Fruit fly (Drosophila melanogaster): ENCODE data around the gene otu.

The otu gene

dm6 chrX:8493473-8493872 lies 4.1 kb upstream of the otu start (continued):
- TF ChIP-seq B-H1 (GFP tag; IDR thresholded peaks at IDR 0.05) (peak; percentile 46; the same call in 1 of the 3 replicates), D19B (GFP tag; optimal IDR thresholded peaks at IDR 0.05) (no peak), CTCF (GFP tag; optimal IDR thresholded peaks at IDR 0.05) (no peak), CG13296 (GFP tag; optimal IDR thresholded peaks at IDR 0.05) (no peak), CG4820 (GFP tag; optimal IDR thresholded peaks at IDR 0.05) (no peak), Optix (GFP tag; IDR thresholded peaks at IDR 0.05) (0 out of 3 replicates have a peak, but pooled peaks have one; percentile 27), schlank (tag; optimal IDR thresholded peaks at IDR 0.05) (peak; percentile 32), CG2120 (GFP tag; optimal IDR thresholded peaks at IDR 0.05) (peak; percentile 68), oc (tag; optimal IDR thresholded peaks at IDR 0.05) (peak; percentile 0), CG9876 (GFP tag; optimal IDR thresholded peaks at IDR 0.05) (no peak), CG30431 (GFP tag; optimal IDR thresholded peaks at IDR 0.05) (no peak), rib (GFP tag; IDR thresholded peaks at IDR 0.05) (no peak), CG34422 (GFP tag; IDR thresholded peaks at IDR 0.05) (peak; percentile 65; the same call in 1 of the 3 replicates), CG30020 (tag; optimal IDR thresholded peaks at IDR 0.05) (no peak), Six4 (GFP tag; optimal IDR thresholded peaks at IDR 0.05) (no peak), GATAe (GFP tag; conservative IDR thresholded peaks at IDR 0.05) (no peak), Lim3 (GFP tag; IDR thresholded peaks at IDR 0.05) (no peak), mam (GFP tag; optimal IDR thresholded peaks at IDR 0.05) (peak; percentile 39), gcm (GFP tag; optimal IDR thresholded peaks at IDR 0.05) (no peak), ftz-f1 (GFP tag; optimal IDR thresholded peaks at IDR 0.05) (no peak), HLH4C (GFP tag; IDR thresholded peaks at IDR 0.05; ENCODE audit: partially characterized antibody) (no peak), CG2678 (tag; optimal IDR thresholded peaks at IDR 0.05) (peak; percentile 57), ap (GFP tag; IDR thresholded peaks at IDR 0.05) (0 out of 2 replicates have a peak, but pooled peaks have one; percentile 18), CG14965 (GFP tag; optimal IDR thresholded peaks at IDR 0.05; ENCODE audit: borderline replicate concordance) (no peak), Max (GFP tag; optimal IDR thresholded peaks at IDR 0.05) (peak; percentile 2), CG17361 (GFP tag; IDR thresholded peaks at IDR 0.05) (no peak), Rfx (GFP tag; IDR thresholded peaks at IDR 0.05) (peak; percentile 78), CG11398 (GFP tag; optimal IDR thresholded peaks at IDR 0.05) (no peak), fu2 (GFP tag; optimal IDR thresholded peaks at IDR 0.05) (no peak), Ada2b (GFP tag; IDR thresholded peaks at IDR 0.05) (peak; percentile 63), crol (GFP tag; IDR thresholded peaks at IDR 0.05) (no peak), CG11696 (GFP tag; IDR thresholded peaks at IDR 0.05) (peak; percentile 75), chm (GFP tag; IDR thresholded peaks at IDR 0.05) (no peak; the same call in 1 of the 2 replicates), CG31365 (tag; optimal IDR thresholded peaks at IDR 0.05) (no peak), CG8089 (GFP tag; optimal IDR thresholded peaks at IDR 0.05) (no peak), CG7357 (GFP tag; IDR thresholded peaks at IDR 0.05) (0 out of 3 replicates have a peak, but pooled peaks have one; percentile 38), sisA (GFP tag; IDR thresholded peaks at IDR 0.05) (no peak), CG6683 (GFP tag; optimal IDR thresholded peaks at IDR 0.05) (no peak), gcm2 (GFP tag; optimal IDR thresholded peaks at IDR 0.05) (no peak), CG32532 (GFP tag; IDR thresholded peaks at IDR 0.05) (peak; percentile 72), ato (GFP tag; IDR thresholded peaks at IDR 0.05; ENCODE audit: partially characterized antibody) (no peak), gsb (GFP tag; IDR thresholded peaks at IDR 0.05) (peak; percentile 37; the same call in 1 of the 2 replicates), CG7372 (GFP tag; IDR thresholded peaks at IDR 0.05) (0 out of 2 replicates have a peak, but pooled peaks have one; percentile 22), aop (GFP tag; IDR thresholded peaks at IDR 0.05) (no peak), ro (GFP tag; IDR thresholded peaks at IDR 0.05) (no peak), CG13123 (GFP tag; optimal IDR thresholded peaks at IDR 0.05) (no peak), CG13894 (tag; optimal IDR thresholded peaks at IDR 0.05) (peak; percentile 16), CG12104 (GFP tag; optimal IDR thresholded peaks at IDR 0.05) (no peak), ac (GFP tag; optimal IDR thresholded peaks at IDR 0.05) (no peak), ham (GFP tag; IDR thresholded peaks at IDR 0.05) (no peak), grn (GFP tag; optimal IDR thresholded peaks at IDR 0.05) (no peak), CG16863 (GFP tag; optimal IDR thresholded peaks at IDR 0.05) (peak; percentile 1), D (optimal IDR thresholded peaks at IDR 0.05) (no peak), D (GFP tag; optimal IDR thresholded peaks at IDR 0.05) (no peak)
